Fruit fly (Drosophila melanogaster): Measurements from ENCODE around the gene jim.

Gene jim

dm6 chr3L:22853412-22853811 is 18.4 kb upstream of the jim start, which contains the start of gene CG32462:
Gene CG32462, minus strand, starts transcription at chr3L:22853512.
- no peak for TF ChIP-seq Snoo (tag; optimal IDR thresholded peaks at IDR 0.05)
- no peak for TF ChIP-seq CG8301 (tag; optimal IDR thresholded peaks at IDR 0.05)
- no peak for TF ChIP-seq CG13204 (GFP tag; optimal IDR thresholded peaks at IDR 0.05)
- TF ChIP-seq rn (GFP tag; IDR thresholded peaks at IDR 0.05) = no peak
- TF ChIP-seq CG14655 (GFP tag; optimal IDR thresholded peaks at IDR 0.05) = no peak
- TF ChIP-seq D1 (tag; optimal IDR thresholded peaks at IDR 0.05) = no peak
- no peak for TF ChIP-seq CG32121 (GFP tag; IDR thresholded peaks at IDR 0.05)
- TF ChIP-seq CG10348 (GFP tag; IDR thresholded peaks at IDR 0.05) = no peak
- no peak for TF ChIP-seq Ets98B (GFP tag; IDR thresholded peaks at IDR 0.05)
- no peak for TF ChIP-seq gl (tag; optimal IDR thresholded peaks at IDR 0.05)
- no peak for TF ChIP-seq Pif1A (GFP tag; optimal IDR thresholded peaks at IDR 0.05)

- TF ChIP-seq CG9948 (tag; optimal IDR thresholded peaks at IDR 0.05) = peak; percentile 75
- TF ChIP-seq D1 (tag; optimal IDR thresholded peaks at IDR 0.05) = peak; percentile 69
- peak; percentile 29 for TF ChIP-seq CG32121 (GFP tag; IDR thresholded peaks at IDR 0.05)
- TF ChIP-seq CG8301 (tag; optimal IDR thresholded peaks at IDR 0.05) = peak; percentile 23
- TF ChIP-seq CG4496 (GFP tag; IDR thresholded peaks at IDR 0.05) = peak; percentile 60
- TF ChIP-seq Ets98B (GFP tag; IDR thresholded peaks at IDR 0.05) = no peak
- peak; percentile 77 for TF ChIP-seq CG12605 (GFP tag; IDR thresholded peaks at IDR 0.05)
- peak; percentile 54; the same call in 2 of the 3 replicates for TF ChIP-seq fd96Ca (GFP tag; IDR thresholded peaks at IDR 0.05)
- peak; percentile 90 for TF ChIP-seq CG13204 (GFP tag; optimal IDR thresholded peaks at IDR 0.05)
- TF ChIP-seq gl (tag; optimal IDR thresholded peaks at IDR 0.05) = peak; percentile 97
- peak; percentile 91 for TF ChIP-seq EcR (GFP tag; optimal IDR thresholded peaks at IDR 0.05)
- TF ChIP-seq Pif1B (GFP tag; optimal IDR thresholded peaks at IDR 0.05) = peak; percentile 81
- peak; percentile 83 for TF ChIP-seq CG15710 (tag; optimal IDR thresholded peaks at IDR 0.05)
- no peak for TF ChIP-seq rn (GFP tag; IDR thresholded peaks at IDR 0.05)
- TF ChIP-seq CG10348 (GFP tag; IDR thresholded peaks at IDR 0.05) = no peak
- peak; percentile 73 for TF ChIP-seq Snoo (tag; optimal IDR thresholded peaks at IDR 0.05)
- peak; percentile 74 for TF ChIP-seq CG17806 (tag; optimal IDR thresholded peaks at IDR 0.05)
- TF ChIP-seq Pif1A (GFP tag; optimal IDR thresholded peaks at IDR 0.05) = peak; percentile 80
- TF ChIP-seq CG8159 (tag; optimal IDR thresholded peaks at IDR 0.05) = peak; percentile 88
- peak; percentile 86 for TF ChIP-seq CG34367 (tag; optimal IDR thresholded peaks at IDR 0.05)
- peak; percentile 63 for TF ChIP-seq CG14655 (GFP tag; optimal IDR thresholded peaks at IDR 0.05)
Observed at dm6 chr3L:22851172-22852128, 16.5 kb upstream of the jim start.

- no peak for TF ChIP-seq Ets98B (GFP tag; IDR thresholded peaks at IDR 0.05)
- no peak for TF ChIP-seq CG8159 (tag; optimal IDR thresholded peaks at IDR 0.05)
- peak; percentile 64 for TF ChIP-seq EcR (GFP tag; optimal IDR thresholded peaks at IDR 0.05)
- TF ChIP-seq CG4496 (GFP tag; IDR thresholded peaks at IDR 0.05) = 0 out of 3 replicates have a peak, but pooled peaks have one; percentile 45
- no peak for TF ChIP-seq Pif1A (GFP tag; optimal IDR thresholded peaks at IDR 0.05)
- TF ChIP-seq Pif1B (GFP tag; optimal IDR thresholded peaks at IDR 0.05) = no peak
- no peak for TF ChIP-seq D1 (tag; optimal IDR thresholded peaks at IDR 0.05)
- no peak for TF ChIP-seq CG32121 (GFP tag; IDR thresholded peaks at IDR 0.05)
- no peak for TF ChIP-seq CG9948 (tag; optimal IDR thresholded peaks at IDR 0.05)
- no peak for TF ChIP-seq CG15710 (tag; optimal IDR thresholded peaks at IDR 0.05)
- TF ChIP-seq CG10348 (GFP tag; IDR thresholded peaks at IDR 0.05) = no peak
Observed at dm6 chr3L:22848940-22849339, 13.9 kb upstream of the jim start.

- TF ChIP-seq CG10348 (GFP tag; IDR thresholded peaks at IDR 0.05) (no peak), CG15710 (tag; optimal IDR thresholded peaks at IDR 0.05) (no peak), fd96Ca (GFP tag; IDR thresholded peaks at IDR 0.05) (0 out of 3 replicates have a peak, but pooled peaks have one; percentile 27), D1 (tag; optimal IDR thresholded peaks at IDR 0.05) (no peak), CG34367 (tag; optimal IDR thresholded peaks at IDR 0.05) (no peak), gl (tag; optimal IDR thresholded peaks at IDR 0.05) (peak; percentile 64), Snoo (tag; optimal IDR thresholded peaks at IDR 0.05) (peak; percentile 3), CG14655 (GFP tag; optimal IDR thresholded peaks at IDR 0.05) (no peak), EcR (GFP tag; optimal IDR thresholded peaks at IDR 0.05) (peak; percentile 16), CG32121 (GFP tag; IDR thresholded peaks at IDR 0.05) (no peak), CG4496 (GFP tag; IDR thresholded peaks at IDR 0.05) (0 out of 3 replicates have a peak, but pooled peaks have one; percentile 41), rn (GFP tag; IDR thresholded peaks at IDR 0.05) (no peak), Pif1A (GFP tag; optimal IDR thresholded peaks at IDR 0.05) (no peak), CG8159 (tag; optimal IDR thresholded peaks at IDR 0.05) (peak; percentile 11), CG12605 (GFP tag; IDR thresholded peaks at IDR 0.05) (peak; percentile 33; the same call in 1 of the 2 replicates), CG8301 (tag; optimal IDR thresholded peaks at IDR 0.05) (no peak), Ets98B (GFP tag; IDR thresholded peaks at IDR 0.05) (peak; percentile 26; the same call in 1 of the 2 replicates), CG13204 (GFP tag; optimal IDR thresholded peaks at IDR 0.05) (peak; percentile 24)
Observed at dm6 chr3L:22847679-22848118, 12.7 kb upstream of the jim start.

- TF ChIP-seq CG9948 (tag; optimal IDR thresholded peaks at IDR 0.05) (no peak), rn (GFP tag; IDR thresholded peaks at IDR 0.05) (no peak), CG8159 (tag; optimal IDR thresholded peaks at IDR 0.05) (no peak), CG8301 (tag; optimal IDR thresholded peaks at IDR 0.05) (no peak), Pif1A (GFP tag; optimal IDR thresholded peaks at IDR 0.05) (no peak), CG34367 (tag; optimal IDR thresholded peaks at IDR 0.05) (no peak), CG14655 (GFP tag; optimal IDR thresholded peaks at IDR 0.05) (no peak), CG13204 (GFP tag; optimal IDR thresholded peaks at IDR 0.05) (no peak), CG17806 (tag; optimal IDR thresholded peaks at IDR 0.05) (no peak), Ets98B (GFP tag; IDR thresholded peaks at IDR 0.05) (no peak), CG32121 (GFP tag; IDR thresholded peaks at IDR 0.05) (no peak)
Observed at dm6 chr3L:22843094-22843493, 8.1 kb upstream of the jim start.
